Worm (Caenorhabditis elegans): ENCODE measurements around the gene cft-1.

ce11 chrV:5512559-5512958, 26.0 kb upstream of the cft-1 start:
- TF ChIP-seq skn-1 (tag; optimal IDR thresholded peaks at IDR 0.05): no peak
- TF ChIP-seq unc-55 (GFP tag; optimal IDR thresholded peaks at IDR 0.05): no peak
- TF ChIP-seq lsy-2 (tag; optimal IDR thresholded peaks at IDR 0.05): no peak
- TF ChIP-seq ZK546.5 (tag; optimal IDR thresholded peaks at IDR 0.05): no peak
- TF ChIP-seq lin-11 (tag; optimal IDR thresholded peaks at IDR 0.05): no peak
- TF ChIP-seq mbf-1 (tag; optimal IDR thresholded peaks at IDR 0.05): no peak
- TF ChIP-seq ceh-82 (tag; optimal IDR thresholded peaks at IDR 0.05): no peak
- no peak for TF ChIP-seq nhr-77 (tag; optimal IDR thresholded peaks at IDR 0.05)
- TF ChIP-seq blmp-1 (tag; optimal IDR thresholded peaks at IDR 0.05; ENCODE audit: insufficient read depth): no peak
- no peak for TF ChIP-seq R02D3.7 (tag; optimal IDR thresholded peaks at IDR 0.05)
- TF ChIP-seq elt-1 (tag; optimal IDR thresholded peaks at IDR 0.05): no peak

Data from whole organism, L2 larva.